Worm (Caenorhabditis elegans) whole organism, midembryonic: ENCODE measurements around the gene F37C4.5.
A peak's percentile ranks its signal among the peaks of the same experiment; 100 is the strongest.

Experiments used
- T22C8.4 ChIP-seq: fragments of 200-800 bp; sonication (Bioruptor generic); IDR thresholded peaks from 2 replicates; pipeline ENCODE4 v1.3.6; 2022; ENCODE audit warnings: missing genetic modification characterization, missing compliant biosample characterization
- cog-1 ChIP-seq: sonication (generic microtip); optimal IDR thresholded peaks from 2 replicates; lab custom pipeline; 2016; ENCODE audit warnings: missing genetic modification characterization, missing compliant biosample characterization
- flt-1 ChIP-seq: fragments of 200-800 bp; sonication (Bioruptor generic); IDR thresholded peaks from 2 replicates; pipeline ENCODE4 v1.3.6; 2022; ENCODE audit warnings: missing genetic modification characterization, missing compliant biosample characterization
- klf-2 ChIP-seq: fragments of 200-800 bp; sonication (Bioruptor generic); conservative IDR thresholded peaks from 2 replicates; pipeline ENCODE4 v1.3.6; 2022; ENCODE audit warnings: missing genetic modification reagents, missing genetic modification characterization, missing compliant biosample characterization
- med-1 ChIP-seq: sonication (generic microtip); optimal IDR thresholded peaks from 2 replicates; lab custom pipeline; 2017; ENCODE audit warnings: missing genetic modification characterization, mild to moderate bottlenecking, missing compliant biosample characterization, antibody characterized with exemption, missing genetic modification reagents; ENCODE audit not compliant: insufficient read depth
- ref-1 ChIP-seq: fragments of 200-800 bp; sonication (Bioruptor generic); conservative IDR thresholded peaks from 2 replicates; pipeline ENCODE4 v1.3.6; 2022; ENCODE audit warnings: missing genetic modification reagents, missing genetic modification characterization, missing compliant biosample characterization
- tab-1 ChIP-seq: fragments of 200-800 bp; sonication (Bioruptor generic); IDR thresholded peaks from 2 replicates; pipeline ENCODE4 v1.3.6; 2022; ENCODE audit warnings: missing genetic modification characterization, missing compliant biosample characterization
- ztf-23 ChIP-seq: fragments of 200-800 bp; sonication (Bioruptor generic); IDR thresholded peaks from 2 replicates; pipeline ENCODE4 v1.3.6; 2022; ENCODE audit warnings: missing genetic modification reagents, missing genetic modification characterization, missing compliant biosample characterization
- ztf-29 ChIP-seq: fragments of 200-800 bp; sonication (Bioruptor generic); IDR thresholded peaks from 2 replicates; pipeline ENCODE4 v1.3.6; 2022; ENCODE audit warnings: missing genetic modification reagents, missing genetic modification characterization, missing compliant biosample characterization

Gene F37C4.5

DNA sequence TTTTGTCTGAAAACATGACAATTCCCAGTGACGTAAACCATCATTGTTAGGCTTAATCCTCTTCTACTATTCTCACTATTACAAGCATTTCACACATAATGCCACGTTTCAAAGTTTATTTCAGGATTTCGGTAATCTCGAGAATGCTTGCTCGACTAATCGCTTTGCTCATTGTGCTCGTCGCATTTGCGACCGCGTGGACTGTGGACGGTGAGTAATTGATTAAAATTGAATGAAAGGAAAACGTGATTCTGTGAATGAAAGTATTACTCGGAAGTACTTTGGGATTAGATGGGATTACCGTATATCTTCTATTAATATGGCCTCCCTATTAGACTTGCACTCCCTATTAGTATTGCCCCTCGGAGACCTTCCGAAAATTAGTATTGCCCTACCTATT, 39.8 kb downstream of the F37C4.5 start:
- no peak for TF ChIP-seq klf-2 (GFP tag; lab: Robert Waterston, UW)
- TF ChIP-seq ztf-29 (GFP tag; lab: Robert Waterston, UW), result no peak
- TF ChIP-seq med-1, result no peak
- no peak for TF ChIP-seq tab-1 (GFP tag; lab: Robert Waterston, UW)
- TF ChIP-seq ztf-23 (GFP tag; lab: Robert Waterston, UW), result no peak
- TF ChIP-seq ref-1, result no peak
- no peak for TF ChIP-seq flt-1 (GFP tag; lab: Robert Waterston, UW)
- TF ChIP-seq T22C8.4 (GFP tag; lab: Robert Waterston, UW), result no peak
- no peak for TF ChIP-seq cog-1 (tag; lab: Kevin White, UChicago)

DNA sequence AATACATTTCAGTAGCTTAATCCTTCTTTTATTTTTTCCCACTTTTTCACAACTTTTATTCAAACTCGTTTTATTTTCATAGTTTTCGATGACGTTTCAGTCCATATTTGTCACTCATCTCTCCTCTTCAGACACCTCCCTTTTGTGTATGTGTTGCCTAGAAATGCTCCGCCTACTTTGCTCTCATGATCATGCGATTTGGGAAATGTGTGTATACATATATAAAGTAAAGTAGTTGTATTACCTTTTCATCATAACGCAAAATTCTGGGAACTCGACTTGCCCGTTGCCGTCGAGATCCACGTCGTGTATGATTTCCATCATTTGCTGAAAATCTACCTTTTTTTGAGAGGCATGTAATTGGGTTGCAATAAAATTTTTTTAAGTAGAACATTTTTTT, 41.6 kb downstream of the F37C4.5 start:
- TF ChIP-seq klf-2 (GFP tag; lab: Robert Waterston, UW), result no peak
- no peak for TF ChIP-seq ref-1
- TF ChIP-seq T22C8.4 (GFP tag; lab: Robert Waterston, UW), result no peak
- TF ChIP-seq tab-1 (GFP tag; lab: Robert Waterston, UW), result no peak
- TF ChIP-seq flt-1 (GFP tag; lab: Robert Waterston, UW), result no peak
- no peak for TF ChIP-seq cog-1 (tag; lab: Kevin White, UChicago)
- no peak for TF ChIP-seq ztf-23 (GFP tag; lab: Robert Waterston, UW)
- no peak for TF ChIP-seq ztf-29 (GFP tag; lab: Robert Waterston, UW)
- TF ChIP-seq med-1, result no peak

- TF ChIP-seq ztf-23 (GFP tag; lab: Robert Waterston, UW) (no peak), ztf-29 (GFP tag; lab: Robert Waterston, UW) (no peak), cog-1 (tag; lab: Kevin White, UChicago) (no peak), flt-1 (GFP tag; lab: Robert Waterston, UW) (no peak), klf-2 (GFP tag; lab: Robert Waterston, UW) (no peak), ref-1 (no peak)
These were observed 45.9 kb downstream of the F37C4.5 start for ce11 chrIV:3827724-3828123.

DNA sequence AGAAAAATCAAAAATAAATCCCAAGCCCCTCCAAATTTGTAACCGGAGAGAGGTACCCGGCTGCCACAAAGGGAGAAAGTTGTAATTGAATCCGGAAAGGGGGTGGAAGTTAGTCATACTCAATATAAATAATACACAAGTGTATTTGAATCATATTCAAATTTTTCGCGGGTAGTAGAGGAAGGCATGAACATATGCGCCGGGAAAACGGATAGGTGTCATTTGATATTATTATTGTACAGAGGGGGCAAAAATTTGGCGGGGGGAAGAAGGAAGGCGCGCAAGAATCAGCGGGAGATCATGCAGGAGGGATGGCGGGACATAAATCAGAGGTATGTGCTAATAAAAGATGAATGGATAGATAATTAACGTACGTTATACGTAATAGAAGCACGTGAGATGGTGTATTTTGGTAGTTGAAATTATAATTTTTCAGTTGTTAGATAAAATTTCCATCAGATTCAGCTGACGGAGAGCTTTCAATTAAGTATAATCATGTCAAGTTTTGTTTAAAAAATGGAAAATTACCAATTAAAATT, 46.9 kb downstream of the F37C4.5 start, which contains the start of gene F28F9.3:
Gene F28F9.3, plus strand, starts transcription at position 301 of the 539 bp plus-strand sequence.
- TF ChIP-seq med-1 (no peak), tab-1 (GFP tag; lab: Robert Waterston, UW) (no peak), T22C8.4 (GFP tag; lab: Robert Waterston, UW) (no peak), flt-1 (GFP tag; lab: Robert Waterston, UW) (no peak)

DNA sequence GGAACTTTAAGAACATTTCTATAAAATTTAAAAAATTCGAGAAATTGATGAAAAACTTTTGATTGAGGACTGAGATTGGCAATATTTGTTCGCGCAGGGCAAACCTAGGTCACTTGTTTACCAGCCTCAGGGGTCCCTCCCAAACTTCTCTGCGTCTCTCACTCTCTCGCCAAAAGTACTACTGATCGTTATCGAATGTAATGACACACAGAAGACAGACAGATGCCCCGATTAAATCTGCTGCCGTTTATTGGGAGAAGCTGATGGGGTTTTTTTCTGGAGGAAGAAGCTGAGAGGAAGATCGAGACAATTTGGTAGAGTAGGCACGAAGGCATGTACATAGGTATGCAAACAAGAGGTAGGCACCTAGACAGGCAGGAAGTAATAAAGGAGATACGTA, 48.2 kb downstream of the F37C4.5 start:
- no peak for TF ChIP-seq klf-2 (GFP tag; lab: Robert Waterston, UW)
- no peak for TF ChIP-seq ztf-23 (GFP tag; lab: Robert Waterston, UW)
- no peak for TF ChIP-seq cog-1 (tag; lab: Kevin White, UChicago)
- TF ChIP-seq flt-1 (GFP tag; lab: Robert Waterston, UW), result no peak
- no peak for TF ChIP-seq T22C8.4 (GFP tag; lab: Robert Waterston, UW)
- TF ChIP-seq tab-1 (GFP tag; lab: Robert Waterston, UW), result no peak
- no peak for TF ChIP-seq ztf-29 (GFP tag; lab: Robert Waterston, UW)
- no peak for TF ChIP-seq ref-1
- no peak for TF ChIP-seq med-1

DNA sequence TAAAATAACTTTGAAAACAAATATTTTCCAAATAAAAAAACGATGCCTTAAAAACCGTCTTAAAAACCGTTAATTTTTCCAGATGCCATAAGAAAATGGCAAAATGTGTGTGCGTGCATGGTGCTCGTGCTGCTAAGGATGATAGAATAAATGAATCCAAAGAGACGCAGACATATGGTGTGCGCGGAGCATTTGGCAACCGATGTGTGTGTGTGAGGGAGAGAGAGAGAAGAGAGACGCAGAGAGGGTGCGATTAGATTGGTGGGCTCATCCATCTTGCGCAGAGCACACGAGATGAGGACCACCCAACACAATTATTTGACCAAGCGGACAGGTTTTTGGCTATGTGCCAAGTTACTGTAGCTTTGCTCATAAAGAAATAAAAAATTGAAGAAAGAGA, 48.9 kb downstream of the F37C4.5 start:
- TF ChIP-seq cog-1 (tag; lab: Kevin White, UChicago), result peak; percentile 48
- no peak for TF ChIP-seq klf-2 (GFP tag; lab: Robert Waterston, UW)
